Worm (Caenorhabditis elegans) whole organism, L4 larva: Measurements from ENCODE around the gene F16B4.6.

ENCODE experiments used
- D1046.2 ChIP-seq: fragments of 200-800 bp; sonication (Bioruptor generic); IDR thresholded peaks from 2 replicates; pipeline ENCODE4 v1.3.6; 2022; ENCODE audit warnings: missing genetic modification characterization, missing compliant biosample characterization
- F26F4.8 ChIP-seq: fragments of 200-800 bp; sonication (Bioruptor generic); conservative IDR thresholded peaks from 2 replicates; pipeline ENCODE4 v1.3.6; 2022; ENCODE audit warnings: missing genetic modification characterization, missing compliant biosample characterization
- F37D6.2 ChIP-seq: sonication (generic microtip); optimal IDR thresholded peaks from 2 replicates; lab custom pipeline; 2016; ENCODE audit warnings: mild to moderate bottlenecking, missing genetic modification characterization, missing compliant biosample characterization
- F44E2.7 ChIP-seq: fragments of 200-800 bp; sonication (Bioruptor generic); IDR thresholded peaks from 2 replicates; pipeline ENCODE4 v2.1.2; 2022; ENCODE audit warnings: missing genetic modification characterization, missing compliant biosample characterization
- F49E8.2 ChIP-seq: sonication (generic microtip); optimal IDR thresholded peaks from 2 replicates; lab custom pipeline; 2016; ENCODE audit warnings: missing compliant biosample characterization, mild to moderate bottlenecking, missing genetic modification characterization, borderline replicate concordance
- T20F7.1 ChIP-seq: fragments of 200-800 bp; sonication (Bioruptor generic); optimal IDR thresholded peaks from 2 replicates; lab custom pipeline; 2018; ENCODE audit warnings: mild to moderate bottlenecking, missing genetic modification characterization, missing compliant biosample characterization
- T26A8.4 ChIP-seq: fragments of 200-800 bp; sonication (Bioruptor generic); IDR thresholded peaks from 2 replicates; pipeline ENCODE4 v1.3.6; 2022; ENCODE audit warnings: missing genetic modification characterization, missing compliant biosample characterization
- Y48G9A.11 ChIP-seq: fragments of 200-800 bp; sonication (Bioruptor generic); IDR thresholded peaks from 2 replicates; pipeline ENCODE4 v1.3.6; 2022; ENCODE audit warnings: missing genetic modification reagents, missing genetic modification characterization, missing compliant biosample characterization
- Y5F2A.4 ChIP-seq: fragments of 200-800 bp; sonication (Bioruptor generic); optimal IDR thresholded peaks from 2 replicates; lab custom pipeline; 2018; ENCODE audit warnings: mild to moderate bottlenecking, missing genetic modification characterization, missing compliant biosample characterization
- ZK337.2 ChIP-seq: fragments of 200-800 bp; sonication (Bioruptor generic); IDR thresholded peaks from 2 replicates; pipeline ENCODE4 v1.3.6; 2022; ENCODE audit warnings: missing genetic modification reagents, missing genetic modification characterization, missing compliant biosample characterization
- ZK546.5 ChIP-seq, 2 experiments: sonication (generic microtip); optimal IDR thresholded peaks; 2 replicates each; lab custom pipeline; 2017; ENCODE audit warnings: missing biosample characterization in 2 of 2, missing genetic modification characterization in 2 of 2
- ceh-44 ChIP-seq: fragments of 200-800 bp; sonication (Bioruptor generic); IDR thresholded peaks from 2 replicates; pipeline ENCODE4 v1.3.6; 2022; ENCODE audit warnings: missing genetic modification reagents, missing genetic modification characterization, missing compliant biosample characterization
- cey-2 ChIP-seq: sonication (generic microtip); optimal IDR thresholded peaks from 3 replicates; lab custom pipeline; 2017; ENCODE audit warnings: missing genetic modification characterization, mild to moderate bottlenecking, missing compliant biosample characterization, antibody characterized with exemption, borderline replicate concordance; ENCODE audit not compliant: insufficient read depth
- ctbp-1 ChIP-seq: fragments of 200-800 bp; sonication (Bioruptor generic); IDR thresholded peaks from 2 replicates; pipeline ENCODE4 v1.3.6; 2022; ENCODE audit warnings: missing genetic modification reagents, missing genetic modification characterization, missing compliant biosample characterization
- daf-16 ChIP-seq, 3 experiments: sonication (generic microtip); optimal IDR thresholded peaks; 2 replicates each; lab custom pipeline; 2016 to 2017; ENCODE audit warnings: missing genetic modification characterization in 3 of 3, missing genetic modification reagents in 3 of 3, mild to moderate bottlenecking in 2 of 3, missing compliant biosample characterization in 2 of 3, missing biosample characterization in 1 of 3, moderate library complexity in 1 of 3
- daf-19 ChIP-seq: fragments of 200-800 bp; sonication (Bioruptor generic); conservative IDR thresholded peaks from 2 replicates; pipeline ENCODE4 v1.3.6; 2022; ENCODE audit warnings: missing genetic modification characterization, missing compliant biosample characterization
- dmd-6 ChIP-seq: fragments of 200-800 bp; sonication (Bioruptor generic); IDR thresholded peaks from 2 replicates; pipeline ENCODE4 v1.3.6; 2022; ENCODE audit warnings: missing genetic modification reagents, missing genetic modification characterization, missing compliant biosample characterization
- dmd-9 ChIP-seq: fragments of 200-800 bp; sonication (Bioruptor generic); IDR thresholded peaks from 2 replicates; pipeline ENCODE4 v1.3.6; 2022; ENCODE audit warnings: missing genetic modification reagents, missing genetic modification characterization, missing compliant biosample characterization
- dpl-1 ChIP-seq: fragments of 150-350 bp; optimal IDR thresholded peaks from 2 replicates; lab custom pipeline; 2014; ENCODE audit warnings: missing biosample characterization, missing genetic modification reagents, missing genetic modification characterization
- duxl-1 ChIP-seq: sonication (generic microtip); optimal IDR thresholded peaks from 2 replicates; lab custom pipeline; 2016; ENCODE audit warnings: mild to moderate bottlenecking, missing genetic modification characterization, moderate library complexity, missing compliant biosample characterization; ENCODE audit not compliant: poor library complexity
- dve-1 ChIP-seq: sonication (generic microtip); optimal IDR thresholded peaks from 2 replicates; lab custom pipeline; 2017; ENCODE audit warnings: antibody characterized with exemption, mild to moderate bottlenecking, missing genetic modification characterization, missing compliant biosample characterization; ENCODE audit not compliant: insufficient read depth
- gei-8 ChIP-seq: fragments of 200-800 bp; sonication (Bioruptor generic); optimal IDR thresholded peaks from 2 replicates; lab custom pipeline; 2018; ENCODE audit warnings: mild to moderate bottlenecking, missing genetic modification characterization, missing compliant biosample characterization
- hlh-30 ChIP-seq: sonication (generic microtip); optimal IDR thresholded peaks from 2 replicates; lab custom pipeline; 2017; ENCODE audit warnings: antibody characterized with exemption, mild to moderate bottlenecking, missing genetic modification characterization, missing compliant biosample characterization; ENCODE audit not compliant: insufficient read depth
- lin-38 ChIP-seq: fragments of 200-800 bp; sonication (Bioruptor generic); IDR thresholded peaks from 2 replicates; pipeline ENCODE4 v1.3.6; 2022; ENCODE audit warnings: missing genetic modification reagents, missing genetic modification characterization, missing compliant biosample characterization
- lsy-2 ChIP-seq, 2 experiments: fragments of 150-350 bp in 1 of 2; sonication (generic microtip) in 1 of 2; optimal IDR thresholded peaks; 2 replicates each; lab custom pipeline; 2014 to 2017; ENCODE audit warnings: missing biosample characterization in 2 of 2, missing genetic modification characterization in 2 of 2
- madf-5 ChIP-seq, 2 experiments: fragments of 200-800 bp; sonication (Bioruptor generic); IDR thresholded peaks; 2 replicates each; pipeline ENCODE4 v1.3.6; 2022; ENCODE audit warnings: missing compliant biosample characterization in 2 of 2, missing genetic modification characterization in 2 of 2
- nhr-11 ChIP-seq: fragments of 150-350 bp; optimal IDR thresholded peaks from 2 replicates; lab custom pipeline; 2014; ENCODE audit warnings: missing biosample characterization, missing genetic modification characterization
- nhr-28 ChIP-seq: fragments of 150-350 bp; optimal IDR thresholded peaks from 2 replicates; lab custom pipeline; 2014; ENCODE audit warnings: missing biosample characterization, missing genetic modification characterization
- nhr-41 ChIP-seq: fragments of 200-800 bp; sonication (Bioruptor generic); IDR thresholded peaks from 2 replicates; pipeline ENCODE4 v1.3.6; 2022; ENCODE audit warnings: missing genetic modification reagents, missing genetic modification characterization, missing compliant biosample characterization
- nhr-42 ChIP-seq: fragments of 200-800 bp; sonication (Bioruptor generic); IDR thresholded peaks from 2 replicates; pipeline ENCODE4 v1.3.6; 2022; ENCODE audit warnings: missing genetic modification characterization, missing compliant biosample characterization
- nhr-6 ChIP-seq: fragments of 150-350 bp; optimal IDR thresholded peaks from 2 replicates; lab custom pipeline; 2014; ENCODE audit warnings: missing biosample characterization, missing genetic modification characterization
- nhr-77 ChIP-seq: fragments of 150-350 bp; optimal IDR thresholded peaks from 2 replicates; lab custom pipeline; 2014; ENCODE audit warnings: missing biosample characterization, missing genetic modification characterization
- sdz-12 ChIP-seq: fragments of 200-800 bp; sonication (Bioruptor generic); optimal IDR thresholded peaks from 2 replicates; lab custom pipeline; 2018; ENCODE audit warnings: mild to moderate bottlenecking, missing genetic modification characterization, missing compliant biosample characterization
- tra-1 ChIP-seq: fragments of 200-800 bp; sonication (Bioruptor generic); IDR thresholded peaks from 2 replicates; pipeline ENCODE4 v1.3.6; 2022; ENCODE audit warnings: missing genetic modification reagents, missing genetic modification characterization, missing compliant biosample characterization
- unc-62 ChIP-seq, 3 experiments: fragments of 150-350 bp in 1 of 3; sonication (generic microtip); optimal IDR thresholded peaks in 2 of 3; peaks in 1 of 3; 1 replicate in 1 of 3; 2 replicates in 2 of 3; lab custom pipeline; 2014 to 2017; ENCODE audit warnings: missing biosample characterization in 3 of 3, missing genetic modification characterization in 3 of 3, missing genetic modification reagents in 3 of 3, missing genotype in 1 of 3
- zfp-2 ChIP-seq: sonication (generic microtip); optimal IDR thresholded peaks from 2 replicates; lab custom pipeline; 2016; ENCODE audit warnings: mild to moderate bottlenecking, missing genetic modification characterization, missing compliant biosample characterization
- zfp-3 ChIP-seq: fragments of 200-800 bp; sonication (Bioruptor generic); conservative IDR thresholded peaks from 2 replicates; pipeline ENCODE4 v1.3.6; 2022; ENCODE audit warnings: missing genetic modification reagents, missing genetic modification characterization, missing compliant biosample characterization
- ztf-11 ChIP-seq: fragments of 150-350 bp; optimal IDR thresholded peaks from 2 replicates; lab custom pipeline; 2014; ENCODE audit warnings: missing biosample characterization, missing genetic modification characterization
- ztf-7 ChIP-seq: fragments of 150-350 bp; optimal IDR thresholded peaks from 2 replicates; lab custom pipeline; 2014; ENCODE audit warnings: missing biosample characterization, missing genetic modification characterization

F16B4.6 gene

DNA sequence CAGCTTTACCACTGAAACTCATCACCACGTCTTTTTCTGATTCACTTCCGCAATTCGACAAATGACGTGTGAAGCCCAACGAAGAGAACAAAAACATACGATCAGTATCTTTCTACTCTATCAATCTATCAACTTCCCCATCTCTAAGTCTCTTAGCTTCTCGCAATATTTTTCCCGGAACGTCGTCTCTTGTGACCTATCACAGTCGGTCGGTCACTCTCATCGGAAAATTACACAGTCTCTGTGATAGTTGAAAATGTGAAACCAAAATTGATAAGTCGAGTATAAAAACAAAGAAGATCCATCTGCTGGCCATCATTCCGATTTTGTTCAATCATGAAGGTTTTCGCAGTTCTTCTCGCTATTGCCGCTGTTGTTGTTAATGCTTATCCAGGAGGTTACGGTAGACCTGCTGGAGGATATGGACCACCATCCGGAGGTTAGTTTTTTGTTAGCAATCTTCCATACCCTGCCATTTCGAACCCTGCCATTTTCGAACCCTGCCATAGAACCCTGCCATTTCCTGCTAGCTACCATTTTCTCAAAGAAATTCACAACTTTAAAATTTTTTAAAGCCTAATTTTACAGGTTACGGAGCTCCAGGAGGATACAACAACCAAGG, 6.9 kb downstream of the F16B4.6 start, which contains the start of gene F16B4.4 (continued):
- peak in 1 of 2 experiments; percentile 79 for TF ChIP-seq unc-62 (GFP tag; optimal IDR thresholded peaks at IDR 0.05 in 1 of 2; lab: Kevin White, UChicago)
- no peak for TF ChIP-seq unc-62 (tag; optimal IDR thresholded peaks at IDR 0.05; lab: Kevin White, UChicago)
- no peak for TF ChIP-seq F26F4.8 (GFP tag; lab: Robert Waterston, UW)

DNA sequence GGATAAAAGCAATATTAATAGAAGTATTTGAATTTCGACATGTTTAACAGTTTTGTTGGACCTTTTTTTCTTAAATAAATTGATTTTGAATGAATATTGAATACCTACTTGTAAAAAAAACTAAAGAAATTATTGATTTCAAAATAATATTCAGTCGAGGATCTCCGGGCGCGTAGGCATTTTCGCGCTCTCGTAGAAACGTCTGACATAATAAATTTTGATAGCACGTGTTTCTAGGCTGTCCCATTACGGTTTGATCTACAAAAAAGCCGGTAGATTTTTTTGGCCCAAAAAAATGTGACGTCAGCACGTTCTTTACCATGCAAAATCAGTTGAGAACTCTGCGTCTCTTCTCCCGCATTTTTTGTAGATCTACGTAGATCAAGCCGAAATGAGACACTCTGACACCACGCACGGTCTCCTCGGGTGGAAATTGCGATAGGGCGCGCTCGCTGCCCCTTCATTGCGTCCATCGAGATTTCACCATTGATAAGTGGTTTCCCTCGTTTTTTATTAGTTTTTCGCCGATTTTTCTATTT, 7.6 kb downstream of the F16B4.6 start:
- TF ChIP-seq dmd-9 (GFP tag; lab: Robert Waterston, UW) (no peak), nhr-6 (no peak), ceh-44 (GFP tag; lab: Robert Waterston, UW) (no peak), F44E2.7 (GFP tag; lab: Robert Waterston, UW) (no peak), D1046.2 (no peak), nhr-11 (no peak), ztf-11 (tag; lab: Kevin White, UChicago) (no peak), zfp-2 (tag; lab: Kevin White, UChicago) (no peak), T20F7.1 (GFP tag; lab: Kevin White, UChicago) (no peak), ZK546.5 (tag; optimal IDR thresholded peaks at IDR 0.05; lab: Kevin White, UChicago) (no peak), F37D6.2 (tag; lab: Kevin White, UChicago) (no peak), madf-5 (GFP tag; IDR thresholded peaks at IDR 0.05; lab: Robert Waterston, UW) (no peak), cey-2 (no peak), zfp-3 (peak; percentile 56; the same call in 1 of the 2 replicates), sdz-12 (GFP tag; lab: Kevin White, UChicago) (no peak), F49E8.2 (no peak), T26A8.4 (GFP tag; lab: Robert Waterston, UW) (peak; percentile 55), dmd-6 (GFP tag; lab: Robert Waterston, UW) (peak; percentile 11; the same call in 1 of the 2 replicates)

DNA sequence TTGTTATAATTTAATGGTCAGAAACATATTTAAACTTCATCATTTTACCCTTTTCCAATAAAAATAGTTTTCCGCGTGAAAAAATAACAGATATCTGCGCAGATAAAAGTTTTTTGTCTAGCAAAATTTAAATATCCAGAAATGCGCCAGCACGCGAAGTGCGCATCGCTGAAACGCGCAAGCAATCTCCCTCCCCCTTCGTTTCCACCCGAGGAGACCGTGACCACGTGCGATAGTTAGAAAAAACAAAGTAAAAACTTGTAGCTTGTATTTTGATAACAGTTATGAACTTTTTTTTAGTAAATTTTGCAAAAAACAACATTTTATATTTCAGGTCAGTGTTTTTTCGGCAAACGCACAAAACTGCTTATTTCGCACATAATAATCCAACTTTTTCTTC, 12.1 kb downstream of the F16B4.6 start:
- TF ChIP-seq ZK337.2 (0 out of 2 replicates have a peak, but pooled peaks have one; percentile 30), nhr-42 (GFP tag; lab: Robert Waterston, UW) (peak; percentile 67; the same call in 1 of the 2 replicates), hlh-30 (peak; percentile 19), dve-1 (tag; lab: Kevin White, UChicago) (peak; percentile 7), dmd-6 (GFP tag; lab: Robert Waterston, UW) (peak; percentile 61)

DNA sequence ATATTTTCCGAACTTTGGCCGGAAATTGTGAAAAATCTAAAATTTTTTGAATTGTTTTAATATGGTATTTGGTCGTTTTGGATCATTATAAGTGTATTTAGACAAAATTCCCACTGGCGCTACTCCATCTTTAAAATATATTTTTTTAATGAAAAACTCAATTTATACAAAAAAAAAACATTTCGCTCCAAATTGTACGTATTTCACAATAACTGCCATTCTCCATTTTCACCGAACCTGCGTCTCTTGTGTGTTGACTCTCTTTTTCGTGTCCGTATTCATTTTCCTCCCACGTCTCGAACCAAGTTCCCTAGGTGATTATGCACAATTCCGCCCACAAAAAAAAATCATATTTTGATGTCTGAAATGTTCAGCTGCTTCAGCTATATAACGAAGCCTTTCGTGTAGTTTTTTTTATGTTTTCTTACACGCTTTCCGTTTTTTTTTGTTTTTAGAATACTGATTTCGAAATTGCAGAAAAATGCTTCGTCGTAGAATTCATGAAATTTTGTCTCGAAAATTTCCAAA, 13.6 kb downstream of the F16B4.6 start, which contains the start of gene F16B4.2:
Gene F16B4.2 (plus strand): TSS at position 478 of the 528 bp plus-strand sequence.
- no peak for TF ChIP-seq daf-16 (GFP tag; optimal IDR thresholded peaks at IDR 0.05; lab: Kevin White, UChicago)
- TF ChIP-seq daf-16 (tag; optimal IDR thresholded peaks at IDR 0.05; lab: Kevin White, UChicago) = peak; percentile 38
- TF ChIP-seq gei-8 (GFP tag; lab: Kevin White, UChicago) = no peak
- no peak for TF ChIP-seq Y48G9A.11 (GFP tag; lab: Robert Waterston, UW)
- TF ChIP-seq tra-1 (GFP tag; lab: Robert Waterston, UW) = no peak
- peak; percentile 2 for TF ChIP-seq dve-1 (tag; lab: Kevin White, UChicago)
- TF ChIP-seq daf-19 (GFP tag; lab: Robert Waterston, UW) = no peak
- TF ChIP-seq nhr-28 (tag; lab: Kevin White, UChicago) = peak; percentile 0
- no peak for TF ChIP-seq dmd-9 (GFP tag; lab: Robert Waterston, UW)
- TF ChIP-seq, all 104 proteins: peak for 3

DNA sequence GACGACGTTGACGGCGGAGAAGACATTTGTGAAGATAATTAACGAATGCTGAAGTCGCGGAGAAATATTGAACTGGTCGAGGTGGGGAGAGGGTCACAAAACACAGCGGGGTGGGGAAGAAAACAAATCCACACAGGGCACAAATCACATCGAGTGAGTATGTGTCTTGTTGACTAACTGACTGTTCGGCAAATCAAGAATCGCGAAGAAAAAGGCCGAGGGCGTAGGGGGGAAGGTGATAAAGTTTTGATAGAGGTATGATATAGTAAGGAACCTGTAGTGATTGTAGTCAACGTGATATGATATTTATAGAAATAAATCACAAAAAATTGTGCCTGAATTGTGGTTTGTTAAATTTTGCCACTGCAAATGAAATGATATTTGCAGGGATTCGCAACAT, 20.8 kb downstream of the F16B4.6 start, which contains the start of gene nhr-178:
Gene nhr-178 (minus strand): TSS at position 164 of the 400 bp plus-strand sequence.
- TF ChIP-seq lin-38 (GFP tag; lab: Robert Waterston, UW) (no peak), Y48G9A.11 (GFP tag; lab: Robert Waterston, UW) (no peak), nhr-42 (GFP tag; lab: Robert Waterston, UW) (peak; percentile 90), tra-1 (GFP tag; lab: Robert Waterston, UW) (peak; percentile 60; the same call in 1 of the 2 replicates), nhr-41 (GFP tag; lab: Robert Waterston, UW) (no peak), ztf-7 (tag; lab: Kevin White, UChicago) (no peak), nhr-77 (peak; percentile 99), unc-62 (GFP tag; optimal IDR thresholded peaks at IDR 0.05 in 1 of 2; lab: Kevin White, UChicago) (no peak), unc-62 (tag; optimal IDR thresholded peaks at IDR 0.05; lab: Kevin White, UChicago) (no peak), Y5F2A.4 (GFP tag; lab: Kevin White, UChicago) (no peak), zfp-2 (tag; lab: Kevin White, UChicago) (no peak), duxl-1 (no peak), dpl-1 (GFP tag; lab: Kevin White, UChicago) (no peak), ctbp-1 (no peak), lsy-2 (tag; optimal IDR thresholded peaks at IDR 0.05; lab: Kevin White, UChicago) (peak in 1 of 2 experiments; percentile 28)
